Worm (Caenorhabditis elegans): ENCODE measurements around the gene tbc-17.

The tbc-17 gene

DNA sequence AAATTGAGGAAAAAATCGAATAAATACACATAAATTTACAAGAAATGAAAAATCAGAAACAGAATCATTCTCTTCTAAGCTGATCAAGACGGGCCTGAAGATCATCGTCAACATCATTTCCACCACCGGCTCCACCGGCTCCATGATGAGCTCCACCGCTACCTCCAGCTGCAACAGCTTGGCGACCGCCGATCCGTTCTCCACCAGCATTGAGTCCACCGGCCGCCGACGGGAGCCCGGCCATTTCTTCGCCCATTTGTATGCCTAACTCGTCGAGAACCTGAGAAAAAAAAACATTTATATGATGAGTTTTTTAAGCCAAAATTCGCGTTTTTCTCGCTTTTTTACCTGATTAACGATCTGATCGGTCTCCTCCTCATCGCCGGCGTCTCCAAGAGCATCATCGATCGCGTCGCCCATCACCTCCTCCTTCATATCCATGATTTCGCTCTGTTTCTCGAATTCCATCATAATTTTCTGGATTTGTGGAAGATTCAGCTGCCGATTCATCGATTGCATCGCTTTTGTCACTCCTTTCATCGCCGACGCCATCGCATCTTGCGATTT lies 73.1 kb downstream of the tbc-17 start:
- TF ChIP-seq him-1 (tag; optimal IDR thresholded peaks at IDR 0.05), result no peak

DNA sequence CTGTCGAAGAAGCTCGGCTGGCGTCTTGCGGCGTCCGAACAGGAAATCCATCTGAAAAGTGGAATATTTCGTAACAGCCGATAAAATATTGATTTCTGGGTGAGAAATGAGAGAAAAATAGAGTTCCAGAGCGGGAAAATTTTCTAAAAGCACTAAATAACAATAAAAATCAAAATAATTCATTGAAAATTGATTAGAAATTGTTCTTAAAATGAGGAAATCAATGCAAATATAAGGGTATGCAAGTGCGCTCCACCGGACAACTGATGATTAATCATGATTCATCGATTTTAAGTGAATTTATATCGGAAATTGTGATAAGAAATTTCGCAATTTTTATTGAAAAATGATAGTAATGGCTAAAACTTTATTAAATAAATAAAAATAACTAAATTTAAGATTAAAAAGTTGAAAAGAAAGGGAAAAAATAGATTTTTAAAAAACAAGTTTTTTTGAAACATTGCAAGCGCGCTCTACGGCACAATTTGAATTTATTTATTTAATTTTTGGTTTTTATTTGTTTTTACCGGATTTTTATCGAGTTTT lies 74.0 kb downstream of the tbc-17 start, which contains the start of the genes vps-2 and tiar-2:
TSS of gene vps-2 (minus strand) at position 51 of the 546 bp plus-strand sequence.
TSS of gene tiar-2 (plus strand) at position 520 of the 546 bp plus-strand sequence.
- TF ChIP-seq dao-5 (tag; optimal IDR thresholded peaks at IDR 0.05) (no peak), W03F9.2 (tag; optimal IDR thresholded peaks at IDR 0.05) (peak; percentile 89)

DNA sequence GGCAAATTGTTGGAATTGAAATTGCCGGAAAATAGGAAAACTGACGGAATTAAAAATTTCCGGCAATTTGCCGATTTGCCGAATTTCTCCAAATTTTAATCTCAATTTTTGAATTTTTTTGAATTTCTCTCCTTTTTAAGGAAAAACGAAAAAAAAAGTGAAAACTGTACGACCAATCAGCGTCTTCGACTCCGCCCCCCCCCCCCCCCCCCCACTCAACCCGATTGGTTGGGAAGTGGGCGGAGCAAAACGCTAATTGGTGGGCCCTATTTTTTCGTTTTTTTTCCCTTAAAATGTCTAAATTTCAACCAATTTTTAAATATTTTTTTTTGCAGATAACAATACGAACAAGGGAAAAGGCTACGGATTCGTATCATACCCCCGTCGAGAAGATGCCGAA lies 75.7 kb downstream of the tbc-17 start:
- no peak for TF ChIP-seq dao-5 (tag; optimal IDR thresholded peaks at IDR 0.05)
- TF ChIP-seq him-1 (tag; optimal IDR thresholded peaks at IDR 0.05), result no peak
- no peak for TF ChIP-seq W03F9.2 (tag; optimal IDR thresholded peaks at IDR 0.05)

DNA sequence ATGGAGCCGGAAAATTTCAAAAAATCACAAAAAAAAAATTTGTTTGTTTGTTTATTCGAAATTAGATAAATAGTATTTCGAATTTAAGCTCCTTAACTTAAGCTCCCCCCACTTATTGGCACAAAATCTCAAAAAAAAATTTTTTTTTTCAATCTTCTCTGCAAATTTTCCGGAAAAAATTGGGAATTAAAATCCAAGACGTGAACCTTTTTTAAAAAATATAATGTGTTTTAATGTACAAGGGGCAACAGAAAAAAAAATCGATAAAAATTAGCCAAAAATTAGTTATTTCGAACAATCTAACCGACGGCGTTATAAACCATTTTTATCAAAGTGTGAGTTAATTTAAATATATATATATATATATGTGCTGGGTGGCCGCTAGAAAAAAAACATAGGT lies 80.2 kb downstream of the tbc-17 start, which contains the start of gene Y46G5A.14:
TSS of gene Y46G5A.14 (plus strand) at position 301 of the 400 bp plus-strand sequence.
- TF ChIP-seq W03F9.2 (tag; optimal IDR thresholded peaks at IDR 0.05) (no peak), dao-5 (tag; optimal IDR thresholded peaks at IDR 0.05) (no peak), him-1 (tag; optimal IDR thresholded peaks at IDR 0.05) (no peak)
